Worm (Caenorhabditis elegans) whole organism, midembryonic: Measurements from ENCODE around the gene F21C10.6.

Experiments used
- T22C8.4 ChIP-seq: fragments of 200-800 bp; sonication (Bioruptor generic); IDR thresholded peaks from 2 replicates; pipeline ENCODE4 v1.3.6; 2022; ENCODE audit warnings: missing genetic modification characterization, missing compliant biosample characterization
- flt-1 ChIP-seq: fragments of 200-800 bp; sonication (Bioruptor generic); IDR thresholded peaks from 2 replicates; pipeline ENCODE4 v1.3.6; 2022; ENCODE audit warnings: missing genetic modification characterization, missing compliant biosample characterization
- tab-1 ChIP-seq: fragments of 200-800 bp; sonication (Bioruptor generic); IDR thresholded peaks from 2 replicates; pipeline ENCODE4 v1.3.6; 2022; ENCODE audit warnings: missing genetic modification characterization, missing compliant biosample characterization
- ztf-29 ChIP-seq: fragments of 200-800 bp; sonication (Bioruptor generic); IDR thresholded peaks from 2 replicates; pipeline ENCODE4 v1.3.6; 2022; ENCODE audit warnings: missing genetic modification reagents, missing genetic modification characterization, missing compliant biosample characterization

DNA sequence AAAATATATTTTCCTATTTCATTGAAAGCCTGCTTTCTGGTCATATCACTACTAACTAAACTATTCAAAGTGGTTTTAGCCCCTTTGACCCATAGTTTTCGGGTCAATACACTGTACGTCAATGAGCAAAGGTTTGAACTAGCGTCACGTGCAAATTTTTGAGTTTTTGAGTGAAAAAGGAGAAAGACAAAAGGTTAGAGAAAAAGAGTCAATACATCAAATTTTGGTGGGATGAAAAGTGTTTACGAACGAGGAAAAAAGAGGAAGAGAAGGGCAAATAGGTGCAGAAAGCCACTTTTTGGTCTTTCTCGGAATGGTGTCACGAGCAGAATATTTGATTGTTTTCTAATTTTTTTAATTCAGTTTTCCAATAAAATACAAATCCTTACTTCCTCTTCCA, 48.5 kb upstream of the F21C10.6 start:
- TF ChIP-seq tab-1 (GFP tag; lab: Robert Waterston, UW) (no peak), T22C8.4 (GFP tag; lab: Robert Waterston, UW) (no peak), ztf-29 (GFP tag; lab: Robert Waterston, UW) (no peak), flt-1 (GFP tag; lab: Robert Waterston, UW) (no peak)
